Fruit fly (Drosophila melanogaster) whole organism, prepupa: ENCODE results near the gene smid.

Source experiments
- CG11762 ChIP-seq: fragments of 200-800 bp; sonication (Bioruptor generic); optimal IDR thresholded peaks from 3 replicates; lab custom pipeline; 2016; ENCODE audit warnings: missing biosample characterization, missing genetic modification characterization; ENCODE audit not compliant: insufficient read depth
- CG1621 ChIP-seq: fragments of 200-800 bp; sonication (Bioruptor generic); optimal IDR thresholded peaks from 3 replicates; lab custom pipeline; 2018; ENCODE audit warnings: missing biosample characterization, mild to moderate bottlenecking, missing genetic modification characterization
- CG16779 ChIP-seq: fragments of 200-800 bp; sonication (Bioruptor generic); optimal IDR thresholded peaks from 3 replicates; lab custom pipeline; 2017; ENCODE audit warnings: missing biosample characterization, mild to moderate bottlenecking, missing genetic modification characterization
- CG6792 ChIP-seq: fragments of 200-800 bp; sonication (Bioruptor generic); optimal IDR thresholded peaks from 3 replicates; lab custom pipeline; 2016; ENCODE audit warnings: missing biosample characterization, missing genetic modification characterization
- CG6808 ChIP-seq: fragments of 200-800 bp; sonication (Bioruptor generic); optimal IDR thresholded peaks from 3 replicates; lab custom pipeline; 2017; ENCODE audit warnings: missing biosample characterization, missing genetic modification characterization, mild to moderate bottlenecking, moderate library complexity, missing genetic modification reagents
- CG8119 ChIP-seq: fragments of 200-800 bp; sonication (Bioruptor generic); IDR thresholded peaks from 3 replicates; pipeline ENCODE4 v1.3.6; 2022; ENCODE audit warnings: missing biosample characterization, missing genetic modification characterization
- Eip75B ChIP-seq: fragments of 200-800 bp; sonication (Bioruptor generic); optimal IDR thresholded peaks from 3 replicates; lab custom pipeline; 2016; ENCODE audit warnings: missing biosample characterization, missing genetic modification characterization
- Gug ChIP-seq: fragments of 200-800 bp; sonication (Bioruptor generic); IDR thresholded peaks from 2 replicates; pipeline ENCODE4 v1.3.6; 2022; ENCODE audit warnings: missing biosample characterization, missing genetic modification characterization
- Hr4 ChIP-seq: fragments of 200-800 bp; sonication (Bioruptor generic); optimal IDR thresholded peaks from 3 replicates; lab custom pipeline; 2016; ENCODE audit warnings: missing biosample characterization, missing genetic modification characterization
- Sox102F ChIP-seq: fragments of 200-800 bp; sonication (Bioruptor generic); optimal IDR thresholded peaks from 2 replicates; lab custom pipeline; 2016; ENCODE audit warnings: missing biosample characterization, mild to moderate bottlenecking, missing genetic modification characterization
- dac ChIP-seq: fragments of 200-800 bp; sonication (Bioruptor generic); optimal IDR thresholded peaks from 2 replicates; lab custom pipeline; 2017; ENCODE audit warnings: missing biosample characterization, mild to moderate bottlenecking, missing genetic modification characterization
- net ChIP-seq: fragments of 200-800 bp; sonication (Bioruptor generic); optimal IDR thresholded peaks from 3 replicates; lab custom pipeline; 2016; ENCODE audit warnings: missing biosample characterization, missing genetic modification characterization
- pdm3 ChIP-seq: fragments of 200-800 bp; sonication (Bioruptor generic); optimal IDR thresholded peaks from 3 replicates; lab custom pipeline; 2016; ENCODE audit warnings: missing biosample characterization, missing genetic modification characterization

DNA sequence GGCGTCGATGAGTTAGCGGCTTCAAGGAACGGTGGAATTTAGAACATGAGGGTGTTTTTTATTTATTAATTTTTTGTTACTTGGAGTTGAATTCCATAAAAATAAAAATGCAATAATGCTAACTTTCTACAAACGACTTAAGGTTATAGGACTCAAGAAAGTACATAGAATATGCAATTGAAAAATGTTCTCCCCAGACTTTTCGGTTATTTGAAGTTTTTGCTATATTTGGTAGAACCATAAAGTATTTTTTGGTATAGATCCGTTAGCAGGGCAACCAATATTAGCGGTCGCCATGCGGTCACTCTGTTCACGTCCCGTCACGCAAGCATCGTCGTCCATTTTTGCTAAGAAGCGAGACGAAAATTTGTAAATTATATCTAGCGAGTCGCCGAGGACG lies 11.9 kb upstream of the smid start, which contains the start of gene akirin:
- no peak for TF ChIP-seq CG1621 (tag; lab: Kevin White, UChicago)
- no peak for TF ChIP-seq Eip75B (GFP tag; lab: Kevin White, UChicago)
- TF ChIP-seq CG8119 (GFP tag; lab: Robert Waterston, UW) = no peak
- TF ChIP-seq CG16779 (tag; lab: Kevin White, UChicago) = no peak
- no peak for TF ChIP-seq Hr4 (GFP tag; lab: Kevin White, UChicago)
- TF ChIP-seq dac (GFP tag; lab: Kevin White, UChicago) = no peak
- no peak for TF ChIP-seq CG11762 (GFP tag; lab: Kevin White, UChicago)
- TF ChIP-seq net (GFP tag; lab: Kevin White, UChicago) = no peak
- TF ChIP-seq CG6792 (GFP tag; lab: Kevin White, UChicago) = no peak
- no peak for TF ChIP-seq CG6808
- TF ChIP-seq Sox102F (GFP tag; lab: Kevin White, UChicago) = no peak
- TF ChIP-seq pdm3 = no peak
- TF ChIP-seq Gug = no peak
